Fruit fly (Drosophila melanogaster): ENCODE data around the gene CG17803.

- no peak for TF ChIP-seq pan (optimal IDR thresholded peaks at IDR 0.05)
- TF ChIP-seq psq (optimal IDR thresholded peaks at IDR 0.05) = no peak
- TF ChIP-seq usp (GFP tag; optimal IDR thresholded peaks at IDR 0.05) = no peak
- TF ChIP-seq EcR (GFP tag; optimal IDR thresholded peaks at IDR 0.05) = no peak
- TF ChIP-seq Dll (optimal IDR thresholded peaks at IDR 0.05) = no peak
Observed at dm6 chr3R:17776952-17777407, 24.3 kb downstream of the CG17803 start.

Measured in whole organism.